Fruit fly (Drosophila melanogaster): ENCODE measurements around the gene Snap24.

Snap24 gene

dm6 chr3R:9777941-9778360 lies 15.0 kb upstream of the Snap24 start, which contains the start of gene RpS29 (continued):
- TF ChIP-seq CG9437 (GFP tag; optimal IDR thresholded peaks at IDR 0.05) (no peak), CG17186 (GFP tag; optimal IDR thresholded peaks at IDR 0.05) (peak; percentile 90), Mrtf (GFP tag; IDR thresholded peaks at IDR 0.05) (peak; percentile 71), CG18619 (GFP tag; optimal IDR thresholded peaks at IDR 0.05) (peak; percentile 83), Ada2b (GFP tag; IDR thresholded peaks at IDR 0.05) (peak; percentile 76), crp (GFP tag; optimal IDR thresholded peaks at IDR 0.05) (peak in 1 of 2 experiments; percentile 50), CG16815 (GFP tag; optimal IDR thresholded peaks at IDR 0.05) (peak; percentile 2), Neu2 (GFP tag; optimal IDR thresholded peaks at IDR 0.05; ENCODE audit: borderline replicate concordance) (peak; percentile 56), HLH4C (GFP tag; IDR thresholded peaks at IDR 0.05; ENCODE audit: partially characterized antibody) (peak; percentile 82), Xbp1 (GFP tag; optimal IDR thresholded peaks at IDR 0.05) (peak; percentile 85), Spps (tag; optimal IDR thresholded peaks at IDR 0.05) (peak; percentile 29), CG7963 (GFP tag; IDR thresholded peaks at IDR 0.05; ENCODE audit: partially characterized antibody) (peak; percentile 79), CG3726 (GFP tag; IDR thresholded peaks at IDR 0.05) (peak; percentile 69; the same call in 2 of the 3 replicates), Nf-YB (GFP tag; optimal IDR thresholded peaks at IDR 0.05) (peak; percentile 49), danr (GFP tag; IDR thresholded peaks at IDR 0.05) (0 out of 2 replicates have a peak, but pooled peaks have one; percentile 28), knrl (GFP tag; IDR thresholded peaks at IDR 0.05; ENCODE audit: partially characterized antibody) (peak; percentile 95), CG12769 (tag; optimal IDR thresholded peaks at IDR 0.05) (peak; percentile 89), insv (GFP tag; optimal IDR thresholded peaks at IDR 0.05) (peak in 1 of 2 experiments; percentile 73), ssp (GFP tag; IDR thresholded peaks at IDR 0.05) (peak; percentile 49), Dad (GFP tag; optimal IDR thresholded peaks at IDR 0.05) (peak; percentile 84), CG5953 (GFP tag; IDR thresholded peaks at IDR 0.05) (peak; percentile 60), gce (GFP tag; IDR thresholded peaks at IDR 0.05) (peak; percentile 55; the same call in 1 of the 3 replicates), Fer1 (GFP tag; optimal IDR thresholded peaks at IDR 0.05) (peak; percentile 89), CG13894 (tag; optimal IDR thresholded peaks at IDR 0.05) (peak; percentile 91), CG33213 (GFP tag; optimal IDR thresholded peaks at IDR 0.05) (peak; percentile 94), Six4 (GFP tag; optimal IDR thresholded peaks at IDR 0.05) (peak; percentile 61), btn (GFP tag; optimal IDR thresholded peaks at IDR 0.05) (no peak), lov (optimal IDR thresholded peaks at IDR 0.05) (no peak), lov (GFP tag; IDR thresholded peaks at IDR 0.05) (peak; percentile 62; the same call in 1 of the 3 replicates), chinmo (GFP tag; IDR thresholded peaks at IDR 0.05; ENCODE audit: partially characterized antibody) (peak; percentile 92), CG10274 (GFP tag; optimal IDR thresholded peaks at IDR 0.05) (peak; percentile 47), nau (GFP tag; optimal IDR thresholded peaks at IDR 0.05) (no peak), Deaf1 (tag; optimal IDR thresholded peaks at IDR 0.05) (peak; percentile 43), kah (GFP tag; optimal IDR thresholded peaks at IDR 0.05) (peak; percentile 45), Hr78 (GFP tag; optimal IDR thresholded peaks at IDR 0.05) (no peak), Hand (GFP tag; optimal IDR thresholded peaks at IDR 0.05) (peak; percentile 62), sens (GFP tag) (peak; percentile 95), CG13424 (tag; optimal IDR thresholded peaks at IDR 0.05) (peak; percentile 62), lilli (GFP tag; optimal IDR thresholded peaks at IDR 0.05) (peak; percentile 91)

dm6 chr3R:9774821-9775220 lies 11.9 kb upstream of the Snap24 start, which contains the start of gene topi:
Gene topi, plus strand, starts transcription at chr3R:9775121.
- TF ChIP-seq CG11504 (tag; optimal IDR thresholded peaks at IDR 0.05) (no peak), CG9727 (GFP tag; optimal IDR thresholded peaks at IDR 0.05) (no peak), CG2199 (GFP tag; IDR thresholded peaks at IDR 0.05) (no peak), E2f1 (GFP tag; IDR thresholded peaks at IDR 0.05) (no peak), Dek (tag; optimal IDR thresholded peaks at IDR 0.05) (no peak), slbo (GFP tag; IDR thresholded peaks at IDR 0.05) (no peak), CG9876 (GFP tag; optimal IDR thresholded peaks at IDR 0.05) (no peak), fu2 (GFP tag; optimal IDR thresholded peaks at IDR 0.05) (no peak), sens (GFP tag) (no peak), CG13123 (GFP tag; optimal IDR thresholded peaks at IDR 0.05) (no peak), kah (GFP tag; optimal IDR thresholded peaks at IDR 0.05) (no peak), CG12391 (tag; optimal IDR thresholded peaks at IDR 0.05) (no peak), CG8281 (tag; optimal IDR thresholded peaks at IDR 0.05) (no peak), CG8478 (optimal IDR thresholded peaks at IDR 0.05) (no peak), ci (GFP tag; IDR thresholded peaks at IDR 0.05) (no peak)

Measured in whole organism, embryonic.